Fruit fly (Drosophila melanogaster) whole organism, embryonic: ENCODE results near the gene CG13138.

Source experiments
- Bgb ChIP-seq: fragments of 200-800 bp; sonication (Bioruptor generic); IDR thresholded peaks from 2 replicates; pipeline ENCODE4 v1.3.6; 2022; ENCODE audit warnings: missing biosample characterization, missing genetic modification characterization; ENCODE audit not compliant: partially characterized antibody
- CG11093 ChIP-seq: fragments of 200-800 bp; sonication (Bioruptor generic); IDR thresholded peaks from 3 replicates; pipeline ENCODE4 v1.3.6; 2022; ENCODE audit warnings: missing biosample characterization, missing genetic modification characterization
- CG11504 ChIP-seq: fragments of 200-800 bp; sonication (Bioruptor generic); optimal IDR thresholded peaks from 3 replicates; lab custom pipeline; 2019; ENCODE audit warnings: missing biosample characterization, mild to moderate bottlenecking, missing genetic modification characterization, moderate library complexity
- CG12391 ChIP-seq: fragments of 200-800 bp; sonication (Bioruptor generic); optimal IDR thresholded peaks from 3 replicates; lab custom pipeline; 2018; ENCODE audit warnings: missing biosample characterization, mild to moderate bottlenecking, missing genetic modification characterization, moderate library complexity
- CG13123 ChIP-seq: fragments of 200-800 bp; sonication (Bioruptor generic); optimal IDR thresholded peaks from 2 replicates; lab custom pipeline; 2016; ENCODE audit warnings: missing biosample characterization, missing genetic modification characterization
- CG14014 ChIP-seq: fragments of 200-800 bp; sonication (Bioruptor generic); IDR thresholded peaks from 2 replicates; pipeline ENCODE4 v1.3.6; 2022; ENCODE audit warnings: missing biosample characterization, missing genetic modification characterization
- CG14441 ChIP-seq: fragments of 200-800 bp; sonication (Bioruptor generic); IDR thresholded peaks from 2 replicates; pipeline ENCODE4 v1.3.6; 2022; ENCODE audit warnings: missing biosample characterization, missing genetic modification characterization
- CG15601 ChIP-seq: fragments of 200-800 bp; sonication (Bioruptor generic); optimal IDR thresholded peaks from 3 replicates; lab custom pipeline; 2019; ENCODE audit warnings: missing biosample characterization, mild to moderate bottlenecking, missing genetic modification characterization, moderate library complexity
- CG17612 ChIP-seq: fragments of 200-800 bp; sonication (Bioruptor generic); IDR thresholded peaks from 2 replicates; pipeline ENCODE4 v1.3.6; 2022; ENCODE audit warnings: missing biosample characterization, missing genetic modification characterization
- CG18262 ChIP-seq: fragments of 200-800 bp; optimal IDR thresholded peaks from 3 replicates; lab custom pipeline; 2019; ENCODE audit warnings: missing biosample characterization, mild to moderate bottlenecking, missing genetic modification characterization, moderate library complexity
- CG18599 ChIP-seq: fragments of 200-800 bp; sonication (Bioruptor generic); optimal IDR thresholded peaks from 3 replicates; lab custom pipeline; 2017; ENCODE audit warnings: missing biosample characterization, missing genetic modification characterization, mild to moderate bottlenecking, moderate library complexity, missing genetic modification reagents
- CG18619 ChIP-seq: fragments of 200-800 bp; sonication (Bioruptor generic); optimal IDR thresholded peaks from 3 replicates; lab custom pipeline; 2017; ENCODE audit warnings: missing biosample characterization, mild to moderate bottlenecking, missing genetic modification characterization
- CG2116 ChIP-seq: fragments of 200-800 bp; sonication (Bioruptor generic); optimal IDR thresholded peaks from 3 replicates; lab custom pipeline; 2018; ENCODE audit warnings: missing biosample characterization, mild to moderate bottlenecking, missing genetic modification characterization
- CG34224 ChIP-seq: fragments of 200-800 bp; sonication (Bioruptor generic); IDR thresholded peaks from 3 replicates; pipeline ENCODE4 v1.3.6; 2022; ENCODE audit warnings: missing biosample characterization, missing genetic modification characterization; ENCODE audit not compliant: partially characterized antibody
- CG3995 ChIP-seq: fragments of 200-800 bp; sonication (Bioruptor generic); optimal IDR thresholded peaks from 3 replicates; lab custom pipeline; 2016; ENCODE audit warnings: missing biosample characterization, missing genetic modification characterization
- CG8944 ChIP-seq: fragments of 200-800 bp; sonication (Bioruptor generic); optimal IDR thresholded peaks from 3 replicates; lab custom pipeline; 2016; ENCODE audit warnings: missing biosample characterization, missing genetic modification characterization
- CG9437 ChIP-seq: fragments of 200-800 bp; sonication (Bioruptor generic); optimal IDR thresholded peaks from 2 replicates; lab custom pipeline; 2018; ENCODE audit warnings: missing biosample characterization, mild to moderate bottlenecking, missing genetic modification characterization
- CG9817 ChIP-seq: fragments of 200-800 bp; sonication (Bioruptor generic); optimal IDR thresholded peaks from 2 replicates; lab custom pipeline; 2018; ENCODE audit warnings: missing biosample characterization, mild to moderate bottlenecking, missing genetic modification characterization, moderate library complexity
- CG9876 ChIP-seq: fragments of 200-800 bp; sonication (Bioruptor generic); optimal IDR thresholded peaks from 2 replicates; lab custom pipeline; 2016; ENCODE audit warnings: missing biosample characterization, missing genetic modification characterization
- Dp ChIP-seq: fragments of 200-800 bp; sonication (Bioruptor generic); optimal IDR thresholded peaks from 2 replicates; lab custom pipeline; 2018; ENCODE audit warnings: missing biosample characterization, mild to moderate bottlenecking, missing genetic modification characterization, moderate library complexity
- Elba2 ChIP-seq: fragments of 200-800 bp; sonication (Bioruptor generic); optimal IDR thresholded peaks from 3 replicates; lab custom pipeline; 2016; ENCODE audit warnings: missing biosample characterization, missing genetic modification characterization
- Fer2 ChIP-seq: fragments of 200-800 bp; sonication (Bioruptor generic); optimal IDR thresholded peaks from 2 replicates; lab custom pipeline; 2018; ENCODE audit warnings: missing biosample characterization, mild to moderate bottlenecking, missing genetic modification characterization, moderate library complexity
- GATAe ChIP-seq: fragments of 200-800 bp; sonication (Bioruptor generic); conservative IDR thresholded peaks from 2 replicates; pipeline ENCODE4 v1.3.6; 2022; ENCODE audit warnings: missing biosample characterization, missing genetic modification characterization
- HmgZ ChIP-seq: fragments of 200-800 bp; sonication (Bioruptor generic); optimal IDR thresholded peaks from 2 replicates; lab custom pipeline; 2018; ENCODE audit warnings: missing biosample characterization, mild to moderate bottlenecking, missing genetic modification characterization
- Hmr ChIP-seq: fragments of 200-800 bp; sonication (Bioruptor generic); optimal IDR thresholded peaks from 3 replicates; lab custom pipeline; 2017; ENCODE audit warnings: mild to moderate bottlenecking, missing biosample characterization, missing genetic modification reagents, missing genetic modification characterization
- Hr39 ChIP-seq: fragments of >200 bp; optimal IDR thresholded peaks from 2 replicates; lab custom pipeline; 2017
- Oli ChIP-seq: fragments of 200-800 bp; sonication (Bioruptor generic); optimal IDR thresholded peaks from 2 replicates; lab custom pipeline; 2018; ENCODE audit warnings: missing biosample characterization, mild to moderate bottlenecking, missing genetic modification characterization, moderate library complexity
- Stat92E ChIP-seq, 3 experiments: fragments of >200 bp in 2 of 3; fragments of 200-800 bp in 1 of 3; sonication (Bioruptor generic) in 1 of 3; optimal IDR thresholded peaks; 2 replicates each; lab custom pipeline; 2017 to 2019; ENCODE audit warnings: missing biosample characterization in 3 of 3, missing genetic modification characterization in 3 of 3, mild to moderate bottlenecking in 1 of 3, moderate library complexity in 1 of 3
- TFAM ChIP-seq: fragments of 200-800 bp; sonication (Bioruptor generic); optimal IDR thresholded peaks from 2 replicates; lab custom pipeline; 2017; ENCODE audit warnings: missing biosample characterization, missing genetic modification characterization, inconsistent platforms
- YL-1 ChIP-seq: fragments of 200-800 bp; sonication (Bioruptor generic); optimal IDR thresholded peaks from 3 replicates; lab custom pipeline; 2017; ENCODE audit warnings: missing biosample characterization, mild to moderate bottlenecking, missing genetic modification characterization
- ab ChIP-seq: fragments of 200-800 bp; sonication (Bioruptor generic); optimal IDR thresholded peaks from 2 replicates; lab custom pipeline; 2016; ENCODE audit warnings: missing biosample characterization, missing genetic modification characterization
- ash1 ChIP-seq: fragments of 200-800 bp; sonication (Bioruptor generic); optimal IDR thresholded peaks from 2 replicates; lab custom pipeline; 2018; ENCODE audit warnings: missing biosample characterization, mild to moderate bottlenecking, missing genetic modification characterization
- br ChIP-seq: fragments of >200 bp; optimal IDR thresholded peaks from 2 replicates; lab custom pipeline; 2017
- bsh ChIP-seq, 2 experiments: fragments of 200-800 bp; sonication (Bioruptor generic); optimal IDR thresholded peaks; 2 replicates each; lab custom pipeline; 2017 to 2018; ENCODE audit warnings: mild to moderate bottlenecking in 2 of 2, missing biosample characterization in 2 of 2, missing genetic modification characterization in 2 of 2, moderate library complexity in 1 of 2
- gcm2 ChIP-seq: fragments of 200-800 bp; sonication (Bioruptor generic); optimal IDR thresholded peaks from 2 replicates; lab custom pipeline; 2016; ENCODE audit warnings: missing biosample characterization, missing genetic modification characterization
- hbn ChIP-seq: fragments of 200-800 bp; sonication (Bioruptor generic); IDR thresholded peaks from 2 replicates; pipeline ENCODE4 v1.3.6; 2022; ENCODE audit warnings: missing biosample characterization, missing genetic modification characterization; ENCODE audit not compliant: partially characterized antibody
- jing ChIP-seq: fragments of 200-800 bp; sonication (Bioruptor generic); optimal IDR thresholded peaks from 2 replicates; lab custom pipeline; 2018; ENCODE audit warnings: missing biosample characterization, mild to moderate bottlenecking, missing genetic modification characterization
- ken ChIP-seq: fragments of 200-800 bp; sonication (Bioruptor generic); IDR thresholded peaks from 3 replicates; pipeline ENCODE4 v1.3.6; 2022; ENCODE audit warnings: missing biosample characterization, missing genetic modification characterization
- kni ChIP-seq: fragments of 200-800 bp; sonication (Bioruptor generic); optimal IDR thresholded peaks from 3 replicates; lab custom pipeline; 2017; ENCODE audit warnings: mild to moderate bottlenecking, missing biosample characterization, missing genetic modification reagents, missing genetic modification characterization
- mirr ChIP-seq: fragments of 200-800 bp; sonication (Bioruptor generic); optimal IDR thresholded peaks from 3 replicates; lab custom pipeline; 2018; ENCODE audit warnings: missing biosample characterization, mild to moderate bottlenecking, missing genetic modification characterization
- onecut ChIP-seq: fragments of 200-800 bp; sonication (Bioruptor generic); IDR thresholded peaks from 2 replicates; pipeline ENCODE4 v1.3.6; 2022; ENCODE audit warnings: missing biosample characterization, missing genetic modification characterization
- pho ChIP-seq: fragments of 200-800 bp; sonication (Bioruptor generic); optimal IDR thresholded peaks from 2 replicates; lab custom pipeline; 2016; ENCODE audit warnings: missing biosample characterization, missing genetic modification characterization
- pzg ChIP-seq: fragments of 200-800 bp; sonication (Bioruptor generic); optimal IDR thresholded peaks from 3 replicates; lab custom pipeline; 2018; ENCODE audit warnings: missing biosample characterization, mild to moderate bottlenecking, missing genetic modification characterization, moderate library complexity
- row ChIP-seq: fragments of 200-800 bp; sonication (Bioruptor generic); IDR thresholded peaks from 3 replicates; pipeline ENCODE4 v1.3.6; 2022; ENCODE audit warnings: missing biosample characterization, missing genetic modification characterization
- so ChIP-seq: fragments of 200-800 bp; sonication (Bioruptor generic); IDR thresholded peaks from 3 replicates; pipeline ENCODE4 v1.3.6; 2022; ENCODE audit warnings: missing biosample characterization, missing genetic modification characterization
- stc ChIP-seq: fragments of 200-800 bp; sonication (Bioruptor generic); IDR thresholded peaks from 2 replicates; pipeline ENCODE4 v1.3.6; 2022; ENCODE audit warnings: missing biosample characterization, missing genetic modification characterization
- sug ChIP-seq: fragments of 200-800 bp; optimal IDR thresholded peaks from 2 replicates; lab custom pipeline; 2019; ENCODE audit warnings: missing biosample characterization, mild to moderate bottlenecking, missing genetic modification characterization, moderate library complexity
- tin ChIP-seq: fragments of 200-800 bp; sonication (Bioruptor generic); optimal IDR thresholded peaks from 3 replicates; lab custom pipeline; 2016; ENCODE audit warnings: missing biosample characterization, missing genetic modification characterization
- vvl ChIP-seq: fragments of 200-800 bp; sonication (Bioruptor generic); IDR thresholded peaks from 2 replicates; pipeline ENCODE4 v1.3.6; 2022; ENCODE audit warnings: missing biosample characterization, missing genetic modification characterization
- zen2 ChIP-seq: fragments of 200-800 bp; sonication (Bioruptor generic); IDR thresholded peaks from 3 replicates; pipeline ENCODE4 v1.3.6; 2022; ENCODE audit warnings: missing biosample characterization, missing genetic modification characterization; ENCODE audit not compliant: partially characterized antibody

The CG13138 gene

DNA sequence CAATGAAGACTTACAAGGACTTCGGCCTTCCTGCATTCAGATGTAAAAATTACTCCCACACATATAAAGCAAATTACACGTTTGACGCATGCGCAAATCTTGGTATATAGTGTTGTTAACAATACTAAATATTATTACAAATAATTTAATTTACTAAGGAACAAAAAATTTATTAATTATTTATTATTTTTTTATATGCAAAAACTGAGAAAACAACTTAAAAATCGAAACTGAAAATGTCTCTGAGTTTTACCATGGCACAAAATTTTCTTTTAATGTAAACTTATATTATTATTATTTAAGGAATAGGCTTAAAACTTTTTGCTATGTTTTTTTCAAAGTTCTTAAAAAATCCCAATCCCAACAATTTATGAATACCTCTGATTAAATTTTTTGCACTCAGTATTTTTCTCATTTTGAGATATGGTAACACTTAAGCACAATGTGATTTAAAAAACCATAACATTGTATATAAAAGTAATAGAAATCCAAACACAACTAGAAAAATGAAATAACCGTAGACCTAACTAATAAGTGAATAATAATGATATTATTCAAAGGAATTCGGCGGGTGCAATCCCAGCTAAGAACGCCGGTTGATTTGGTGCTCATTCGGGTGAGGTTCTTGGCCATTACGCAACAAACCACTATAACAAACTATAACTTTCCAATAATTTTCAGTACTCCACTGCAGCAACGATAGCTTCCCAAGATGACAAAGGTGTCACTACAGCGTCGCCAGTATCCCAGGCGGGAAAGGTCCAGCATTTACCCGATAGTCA lies 29.4 kb upstream of the CG13138 start, which contains the start of the genes Schip1 and Cox10 (continued):
- TF ChIP-seq CG9437 (GFP tag; lab: Kevin White, UChicago) (no peak), HmgZ (tag; lab: Kevin White, UChicago) (peak; percentile 19), gcm2 (GFP tag; lab: Kevin White, UChicago) (no peak), CG3995 (GFP tag; lab: Kevin White, UChicago) (no peak), row (peak; percentile 62), Stat92E (GFP tag; optimal IDR thresholded peaks at IDR 0.05; lab: Kevin White, UChicago) (no peak), CG14441 (GFP tag; lab: Robert Waterston, UW) (no peak), CG9876 (no peak), bsh (GFP tag; optimal IDR thresholded peaks at IDR 0.05; lab: Kevin White, UChicago) (peak in 1 of 2 experiments; percentile 29), sug (tag; lab: Kevin White, UChicago) (peak; percentile 31), jing (GFP tag; lab: Kevin White, UChicago) (no peak), hbn (GFP tag; lab: Robert Waterston, UW) (no peak), zen2 (GFP tag; lab: Robert Waterston, UW) (no peak), Elba2 (GFP tag; lab: Kevin White, UChicago) (no peak), CG18619 (GFP tag; lab: Kevin White, UChicago) (no peak), CG18262 (tag; lab: Kevin White, UChicago) (peak; percentile 38), TFAM (GFP tag; lab: Kevin White, UChicago) (no peak), onecut (GFP tag; lab: Robert Waterston, UW) (no peak), CG13123 (GFP tag; lab: Kevin White, UChicago) (no peak), mirr (GFP tag; lab: Kevin White, UChicago) (no peak), pzg (GFP tag; lab: Kevin White, UChicago) (peak; percentile 13), Hmr (GFP tag; lab: Kevin White, UChicago) (no peak), Fer2 (tag; lab: Kevin White, UChicago) (no peak), CG8944 (GFP tag; lab: Kevin White, UChicago) (no peak), CG9817 (tag; lab: Kevin White, UChicago) (no peak), ken (GFP tag; lab: Robert Waterston, UW) (no peak), CG11093 (no peak), CG2116 (GFP tag; lab: Kevin White, UChicago) (no peak), YL-1 (peak; percentile 24), br (lab: Kevin White, UChicago) (no peak), CG14014 (GFP tag; lab: Robert Waterston, UW) (no peak), vvl (GFP tag; lab: Robert Waterston, UW) (no peak), kni (GFP tag; lab: Kevin White, UChicago) (no peak), tin (GFP tag; lab: Kevin White, UChicago) (no peak), GATAe (GFP tag; lab: Robert Waterston, UW) (no peak), CG15601 (tag; lab: Kevin White, UChicago) (peak; percentile 23), CG34224 (GFP tag; lab: Robert Waterston, UW) (no peak), Dp (GFP tag; lab: Kevin White, UChicago) (peak; percentile 39), Hr39 (lab: Kevin White, UChicago) (no peak), ash1 (GFP tag; lab: Kevin White, UChicago) (no peak), so (no peak), CG18599 (GFP tag; lab: Kevin White, UChicago) (no peak), Bgb (GFP tag; lab: Robert Waterston, UW) (no peak), Oli (tag; lab: Kevin White, UChicago) (no peak), stc (GFP tag; lab: Robert Waterston, UW) (no peak), CG12391 (peak; percentile 72), CG11504 (tag; lab: Kevin White, UChicago) (no peak), CG17612 (GFP tag; lab: Robert Waterston, UW) (no peak), pho (GFP tag; lab: Kevin White, UChicago) (no peak), ab (GFP tag; lab: Kevin White, UChicago) (no peak)
